Worm (Caenorhabditis elegans) whole organism, L2 larva: Measurements from ENCODE around the gene nhr-36.

Experiments used
- ama-1 ChIP-seq: fragments of 150-350 bp; optimal IDR thresholded peaks from 2 replicates; lab custom pipeline; 2018; ENCODE audit warnings: inconsistent platforms
- blmp-1 ChIP-seq: sonication (generic microtip); optimal IDR thresholded peaks from 2 replicates; lab custom pipeline; 2017; ENCODE audit warnings: missing genetic modification characterization, mild to moderate bottlenecking, missing compliant biosample characterization, antibody characterized with exemption, moderate library complexity; ENCODE audit not compliant: insufficient read depth
- ceh-82 ChIP-seq: fragments of 150-350 bp; optimal IDR thresholded peaks from 2 replicates; lab custom pipeline; 2014; ENCODE audit warnings: missing biosample characterization, missing genetic modification characterization
- nhr-25 ChIP-seq: fragments of 150-350 bp; sonication (generic microtip); optimal IDR thresholded peaks from 3 replicates; lab custom pipeline; 2014; ENCODE audit warnings: missing biosample characterization, missing genetic modification characterization
- unc-62 ChIP-seq: fragments of 150-350 bp; optimal IDR thresholded peaks from 2 replicates; lab custom pipeline; 2014; ENCODE audit warnings: missing biosample characterization, missing genetic modification reagents, missing genetic modification characterization
- zag-1 ChIP-seq: fragments of 150-350 bp; optimal IDR thresholded peaks from 2 replicates; lab custom pipeline; 2014; ENCODE audit warnings: missing biosample characterization, missing genetic modification characterization

DNA sequence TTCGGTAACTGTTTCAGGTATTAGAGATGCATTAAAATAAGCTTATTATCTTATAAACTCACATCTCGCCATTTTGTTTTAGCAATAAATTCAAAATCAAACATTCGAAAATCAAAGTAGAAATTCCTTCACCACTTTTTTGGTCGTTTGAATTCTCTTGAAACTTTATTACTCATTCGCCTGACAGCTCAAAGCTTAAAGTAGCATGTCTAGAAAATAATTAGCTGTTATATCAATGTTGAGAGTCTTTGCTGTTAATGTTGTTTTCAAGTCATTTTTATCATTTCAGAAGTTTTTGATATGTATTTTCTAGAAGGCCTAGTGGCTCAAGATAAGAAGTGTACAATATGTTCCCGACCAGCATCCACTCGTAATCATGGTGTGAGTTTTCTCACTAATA, 41.6 kb upstream of the nhr-36 start, which contains the start of gene nhr-39:
- TF ChIP-seq ama-1 (lab: Kevin White, UChicago) (no peak), blmp-1 (no peak), zag-1 (tag; lab: Kevin White, UChicago) (no peak), ceh-82 (tag; lab: Kevin White, UChicago) (no peak), unc-62 (GFP tag; lab: Kevin White, UChicago) (no peak), nhr-25 (no peak)
